Fruit fly (Drosophila melanogaster): ENCODE data around the gene ush.

The ush gene

dm6 chr2L:471021-471479 lies 5.0 kb upstream of the ush start (continued):
- no peak for TF ChIP-seq sisA (GFP tag; IDR thresholded peaks at IDR 0.05)
- no peak for TF ChIP-seq Ada2b (GFP tag; IDR thresholded peaks at IDR 0.05)
- no peak for TF ChIP-seq Aef1 (GFP tag; IDR thresholded peaks at IDR 0.05)
- no peak for TF ChIP-seq prd (optimal IDR thresholded peaks at IDR 0.05)
- TF ChIP-seq prd (GFP tag; IDR thresholded peaks at IDR 0.05) = no peak; the same call in 2 of the 3 replicates
- TF ChIP-seq zfh1 (GFP tag; IDR thresholded peaks at IDR 0.05) = no peak
- TF ChIP-seq odd (GFP tag; optimal IDR thresholded peaks at IDR 0.05) = peak; percentile 40
- TF ChIP-seq CG10959 (GFP tag; IDR thresholded peaks at IDR 0.05) = no peak
- TF ChIP-seq Gug (GFP tag; IDR thresholded peaks at IDR 0.05) = 0 out of 4 replicates have a peak, but pooled peaks have one; percentile 10
- TF ChIP-seq NfI (GFP tag; optimal IDR thresholded peaks at IDR 0.05) = peak; percentile 54
- no peak for TF ChIP-seq Sin3A (optimal IDR thresholded peaks at IDR 0.05)
- no peak for TF ChIP-seq NC2α (GFP tag; optimal IDR thresholded peaks at IDR 0.05)
- no peak for TF ChIP-seq vnd (GFP tag; IDR thresholded peaks at IDR 0.05; ENCODE audit: partially characterized antibody)
- TF ChIP-seq CG34376 (GFP tag; optimal IDR thresholded peaks at IDR 0.05) = no peak
- TF ChIP-seq CG13424 (tag; optimal IDR thresholded peaks at IDR 0.05) = peak; percentile 78
- TF ChIP-seq psq (GFP tag; optimal IDR thresholded peaks at IDR 0.05) = no peak
- TF ChIP-seq CG14014 (GFP tag; IDR thresholded peaks at IDR 0.05) = no peak
- TF ChIP-seq cato (GFP tag; optimal IDR thresholded peaks at IDR 0.05; ENCODE audit: borderline replicate concordance) = peak; percentile 17
- peak; percentile 39 for TF ChIP-seq az2 (GFP tag; optimal IDR thresholded peaks at IDR 0.05)
- 0 out of 2 replicates have a peak, but pooled peaks have one; percentile 61 for TF ChIP-seq Drgx (GFP tag; IDR thresholded peaks at IDR 0.05)
- TF ChIP-seq zfh2 (GFP tag; optimal IDR thresholded peaks at IDR 0.05) = no peak
- TF ChIP-seq crp (GFP tag; optimal IDR thresholded peaks at IDR 0.05) = no peak
- TF ChIP-seq ftz-f1 (GFP tag; optimal IDR thresholded peaks at IDR 0.05) = no peak
- no peak for TF ChIP-seq CG12071 (GFP tag; optimal IDR thresholded peaks at IDR 0.05)
- no peak for TF ChIP-seq CG13287 (GFP tag; IDR thresholded peaks at IDR 0.05; ENCODE audit: partially characterized antibody)
- peak; percentile 50 for TF ChIP-seq cwo (GFP tag; optimal IDR thresholded peaks at IDR 0.05)
- TF ChIP-seq row (GFP tag; IDR thresholded peaks at IDR 0.05) = no peak
- TF ChIP-seq CG7372 (GFP tag; IDR thresholded peaks at IDR 0.05) = no peak
- no peak for TF ChIP-seq CG10462 (GFP tag; optimal IDR thresholded peaks at IDR 0.05)
- TF ChIP-seq CG12104 (GFP tag; optimal IDR thresholded peaks at IDR 0.05) = peak; percentile 25
- no peak for TF ChIP-seq exex (tag; optimal IDR thresholded peaks at IDR 0.05)
- TF ChIP-seq B-H1 (GFP tag; IDR thresholded peaks at IDR 0.05) = no peak
- no peak for TF ChIP-seq dimm (GFP tag; IDR thresholded peaks at IDR 0.05)
- TF ChIP-seq HLH54F (GFP tag; optimal IDR thresholded peaks at IDR 0.05) = no peak
- peak; percentile 21 for TF ChIP-seq Hsf (GFP tag; optimal IDR thresholded peaks at IDR 0.05)
- no peak for TF ChIP-seq pfk (GFP tag; optimal IDR thresholded peaks at IDR 0.05)
- TF ChIP-seq CG8089 (GFP tag; optimal IDR thresholded peaks at IDR 0.05) = no peak
- TF ChIP-seq CkIIα-i1 (GFP tag; IDR thresholded peaks at IDR 0.05) = no peak
- TF ChIP-seq wor (GFP tag; IDR thresholded peaks at IDR 0.05) = no peak
- TF ChIP-seq E2f1 (GFP tag; IDR thresholded peaks at IDR 0.05) = no peak
- no peak for TF ChIP-seq fru (optimal IDR thresholded peaks at IDR 0.05)
- no peak for TF ChIP-seq CG34422 (GFP tag; IDR thresholded peaks at IDR 0.05)
- TF ChIP-seq CG11504 (tag; optimal IDR thresholded peaks at IDR 0.05) = peak; percentile 74
- TF ChIP-seq phol (tag; optimal IDR thresholded peaks at IDR 0.05) = peak; percentile 74
- no peak for TF ChIP-seq CG4282 (GFP tag; optimal IDR thresholded peaks at IDR 0.05)
- no peak for TF ChIP-seq chif (GFP tag; optimal IDR thresholded peaks at IDR 0.05)
- TF ChIP-seq chm (GFP tag; IDR thresholded peaks at IDR 0.05) = no peak
- peak; percentile 12 for TF ChIP-seq cg (GFP tag; optimal IDR thresholded peaks at IDR 0.05)
- TF ChIP-seq stwl (tag; optimal IDR thresholded peaks at IDR 0.05) = no peak
- no peak for TF ChIP-seq sima (GFP tag; optimal IDR thresholded peaks at IDR 0.05)
- peak; percentile 76 for TF ChIP-seq Blimp-1 (GFP tag; optimal IDR thresholded peaks at IDR 0.05)
- no peak for TF ChIP-seq CG31441 (GFP tag; IDR thresholded peaks at IDR 0.05)
- peak; percentile 15 for TF ChIP-seq CG12155 (GFP tag; optimal IDR thresholded peaks at IDR 0.05)

Measured in whole organism, embryonic.